Fruit fly (Drosophila melanogaster) S2 (cell line): ENCODE measurements around the gene Scsalpha1.

Experiments
- CG8478 ChIP-seq: fragments of >200 bp; optimal IDR thresholded peaks from 2 replicates; lab custom pipeline; 2018
- CTCF ChIP-seq, 2 experiments: fragments of >200 bp; optimal IDR thresholded peaks; 2 replicates each; lab custom pipeline; 2018

DNA sequence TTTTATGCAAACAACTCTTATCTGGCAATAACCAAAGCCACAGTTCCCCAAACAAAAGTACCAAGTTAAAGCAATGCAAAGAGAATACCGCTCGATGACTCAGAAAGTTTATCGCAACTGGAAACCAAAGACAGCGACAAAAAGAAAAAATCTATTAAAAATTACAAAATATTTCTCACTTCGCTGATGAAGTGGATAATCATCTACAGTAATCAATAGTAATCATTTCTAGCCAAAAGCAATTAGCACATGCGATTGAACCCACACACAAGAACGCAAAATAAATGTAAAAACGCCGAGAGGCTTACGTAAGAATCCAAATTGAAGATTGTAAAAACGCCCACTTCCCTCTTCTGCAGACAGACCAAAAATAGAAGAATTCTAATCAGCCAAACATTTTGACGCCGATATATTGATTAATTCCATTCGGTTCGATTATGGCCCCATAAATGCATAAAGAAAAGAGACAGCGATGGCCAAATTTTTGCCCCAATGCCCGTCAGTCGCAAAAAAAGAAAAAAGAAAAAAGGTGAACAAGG lies 37.4 kb upstream of the Scsalpha1 start:
- TF ChIP-seq CG8478 (no peak), CTCF (optimal IDR thresholded peaks at IDR 0.05; lab: Kevin White, UChicago) (no peak)
